Worm (Caenorhabditis elegans) whole organism, early embryonic: Measurements from ENCODE around the gene dsl-5.

Source experiments
- F13C5.2 ChIP-seq: sonication (generic microtip); optimal IDR thresholded peaks from 2 replicates; lab custom pipeline; 2017; ENCODE audit warnings: mild to moderate bottlenecking, missing genetic modification characterization, inconsistent platforms, missing compliant biosample characterization
- ets-7 ChIP-seq: sonication (generic microtip); optimal IDR thresholded peaks from 2 replicates; lab custom pipeline; 2016; ENCODE audit warnings: missing genotype, missing genetic modification characterization, missing compliant biosample characterization
- scrt-1 ChIP-seq: fragments of 200-800 bp; sonication (Bioruptor generic); IDR thresholded peaks from 2 replicates; pipeline ENCODE4 v1.3.6; 2022; ENCODE audit warnings: missing genetic modification characterization, missing compliant biosample characterization
- tbx-11 ChIP-seq: fragments of 200-800 bp; sonication (Bioruptor generic); IDR thresholded peaks from 2 replicates; pipeline ENCODE4 v1.3.6; 2022; ENCODE audit warnings: missing genetic modification characterization, missing compliant biosample characterization

ce11 chrIV:11592820-11593219 lies 28.0 kb downstream of the dsl-5 start:
- TF ChIP-seq scrt-1 (no peak), ets-7 (tag; lab: Kevin White, UChicago) (no peak), tbx-11 (GFP tag; lab: Robert Waterston, UW) (no peak), F13C5.2 (no peak)
